Fruit fly (Drosophila melanogaster) whole organism, embryonic: ENCODE data around the gene dib.

Source experiments
- Antp ChIP-seq: fragments of 200-800 bp; sonication (Bioruptor generic); optimal IDR thresholded peaks from 3 replicates; lab custom pipeline; 2016; ENCODE audit warnings: missing biosample characterization, missing genetic modification characterization
- CG10209 ChIP-seq: fragments of 200-800 bp; sonication (Bioruptor generic); optimal IDR thresholded peaks from 3 replicates; lab custom pipeline; 2017; ENCODE audit warnings: missing biosample characterization, mild to moderate bottlenecking, missing genetic modification characterization, missing genetic modification reagents
- CG10366 ChIP-seq: fragments of 200-800 bp; sonication (Bioruptor generic); IDR thresholded peaks from 2 replicates; pipeline ENCODE4 v1.3.6; 2022; ENCODE audit warnings: missing biosample characterization, missing genetic modification characterization
- CG10654 ChIP-seq: fragments of 200-800 bp; sonication (Bioruptor generic); optimal IDR thresholded peaks from 2 replicates; lab custom pipeline; 2016; ENCODE audit warnings: missing biosample characterization, missing genetic modification characterization
- CG11085 ChIP-seq: fragments of 200-800 bp; sonication (Bioruptor generic); IDR thresholded peaks from 2 replicates; pipeline ENCODE4 v1.3.6; 2022; ENCODE audit warnings: missing biosample characterization, missing genetic modification characterization
- CG11695 ChIP-seq: fragments of 200-800 bp; sonication (Bioruptor generic); IDR thresholded peaks from 3 replicates; pipeline ENCODE4 v1.3.6; 2022; ENCODE audit warnings: missing biosample characterization, missing genetic modification characterization
- CG15514 ChIP-seq: fragments of 200-800 bp; sonication (Bioruptor generic); optimal IDR thresholded peaks from 3 replicates; lab custom pipeline; 2017; ENCODE audit warnings: missing biosample characterization, missing genetic modification characterization, mild to moderate bottlenecking, moderate library complexity, missing genetic modification reagents
- CG18011 ChIP-seq: fragments of 200-800 bp; sonication (Bioruptor generic); optimal IDR thresholded peaks from 2 replicates; lab custom pipeline; 2017; ENCODE audit warnings: missing biosample characterization, missing genetic modification characterization, mild to moderate bottlenecking, moderate library complexity, missing genotype
- CG2129 ChIP-seq: fragments of 200-800 bp; sonication (Bioruptor generic); IDR thresholded peaks from 2 replicates; pipeline ENCODE4 v1.3.6; 2022; ENCODE audit warnings: missing biosample characterization, missing genetic modification characterization; ENCODE audit not compliant: partially characterized antibody
- CG3407 ChIP-seq: fragments of 200-800 bp; sonication (Bioruptor generic); optimal IDR thresholded peaks from 2 replicates; lab custom pipeline; 2018; ENCODE audit warnings: missing biosample characterization, mild to moderate bottlenecking, missing genetic modification characterization
- CG43689 ChIP-seq: fragments of 200-800 bp; sonication (Bioruptor generic); IDR thresholded peaks from 2 replicates; pipeline ENCODE4 v1.3.6; 2022; ENCODE audit warnings: missing biosample characterization, missing genetic modification characterization
- CG4404 ChIP-seq: fragments of 200-800 bp; sonication (Bioruptor generic); IDR thresholded peaks from 2 replicates; pipeline ENCODE4 v1.3.6; 2022; ENCODE audit warnings: missing biosample characterization, missing genetic modification characterization
- CG6791 ChIP-seq: fragments of 200-800 bp; sonication (Bioruptor generic); IDR thresholded peaks from 3 replicates; pipeline ENCODE4 v1.3.6; 2022; ENCODE audit warnings: missing biosample characterization, missing genetic modification characterization; ENCODE audit not compliant: partially characterized antibody
- CG7556 ChIP-seq: fragments of 200-800 bp; sonication (Bioruptor generic); optimal IDR thresholded peaks from 2 replicates; lab custom pipeline; 2017; ENCODE audit warnings: missing biosample characterization, mild to moderate bottlenecking, missing genetic modification characterization
- CG9437 ChIP-seq: fragments of 200-800 bp; sonication (Bioruptor generic); optimal IDR thresholded peaks from 2 replicates; lab custom pipeline; 2018; ENCODE audit warnings: missing biosample characterization, mild to moderate bottlenecking, missing genetic modification characterization
- CTCF ChIP-seq: fragments of 200-800 bp; sonication (Bioruptor generic); optimal IDR thresholded peaks from 2 replicates; lab custom pipeline; 2017; ENCODE audit warnings: missing biosample characterization, mild to moderate bottlenecking, missing genetic modification characterization, moderate library complexity
- Chrac-16 ChIP-seq: fragments of 200-800 bp; sonication (Bioruptor generic); optimal IDR thresholded peaks from 3 replicates; lab custom pipeline; 2016; ENCODE audit warnings: missing biosample characterization, missing genetic modification characterization
- CkIIα-i1 ChIP-seq: fragments of 200-800 bp; sonication (Bioruptor generic); IDR thresholded peaks from 2 replicates; pipeline ENCODE4 v1.3.6; 2022; ENCODE audit warnings: missing biosample characterization, missing genetic modification characterization
- Dad ChIP-seq: fragments of 200-800 bp; sonication (Bioruptor generic); optimal IDR thresholded peaks from 3 replicates; lab custom pipeline; 2016; ENCODE audit warnings: missing biosample characterization, missing genetic modification characterization
- Doc2 ChIP-seq: fragments of 200-800 bp; sonication (Bioruptor generic); IDR thresholded peaks from 2 replicates; pipeline ENCODE4 v1.3.6; 2022; ENCODE audit warnings: missing biosample characterization, missing genetic modification characterization
- Fer3 ChIP-seq: fragments of 200-800 bp; sonication (Bioruptor generic); optimal IDR thresholded peaks from 2 replicates; lab custom pipeline; 2018; ENCODE audit warnings: missing biosample characterization, mild to moderate bottlenecking, missing genetic modification characterization, moderate library complexity
- HLH54F ChIP-seq: fragments of 200-800 bp; sonication (Bioruptor generic); optimal IDR thresholded peaks from 3 replicates; lab custom pipeline; 2016; ENCODE audit warnings: missing biosample characterization, missing genetic modification characterization
- Hey ChIP-seq: fragments of 200-800 bp; sonication (Bioruptor generic); optimal IDR thresholded peaks from 3 replicates; lab custom pipeline; 2018; ENCODE audit warnings: missing biosample characterization, mild to moderate bottlenecking, missing genetic modification characterization
- Hr51 ChIP-seq, 2 experiments: fragments of 200-800 bp; sonication (Bioruptor generic); optimal IDR thresholded peaks; 2 replicates in 1 of 2; 3 replicates in 1 of 2; lab custom pipeline; 2016 to 2018; ENCODE audit warnings: missing biosample characterization in 2 of 2, missing genetic modification characterization in 2 of 2, mild to moderate bottlenecking in 1 of 2, moderate library complexity in 1 of 2
- Hr78 ChIP-seq, 2 experiments: fragments of 200-800 bp in 1 of 2; fragments of >200 bp in 1 of 2; sonication (Bioruptor generic) in 1 of 2; optimal IDR thresholded peaks; 2 replicates each; lab custom pipeline; 2017 to 2019; ENCODE audit warnings: missing biosample characterization in 2 of 2, missing genetic modification characterization in 2 of 2, mild to moderate bottlenecking in 1 of 2, moderate library complexity in 1 of 2
- Kr ChIP-seq: fragments of 200-800 bp; sonication (Bioruptor generic); optimal IDR thresholded peaks from 2 replicates; lab custom pipeline; 2017; ENCODE audit warnings: missing biosample characterization, mild to moderate bottlenecking, missing genetic modification characterization
- Max ChIP-seq: fragments of 200-800 bp; sonication (Bioruptor generic); optimal IDR thresholded peaks from 2 replicates; lab custom pipeline; 2016; ENCODE audit warnings: missing biosample characterization, mild to moderate bottlenecking, missing genetic modification characterization
- Nf-YB ChIP-seq: fragments of 200-800 bp; sonication (Bioruptor generic); optimal IDR thresholded peaks from 3 replicates; lab custom pipeline; 2019; ENCODE audit warnings: missing biosample characterization, mild to moderate bottlenecking, missing genetic modification characterization, moderate library complexity
- Oaz ChIP-seq: fragments of 200-800 bp; sonication (Bioruptor generic); IDR thresholded peaks from 2 replicates; pipeline ENCODE4 v1.3.6; 2022; ENCODE audit warnings: missing biosample characterization, missing genetic modification characterization
- Sox100B ChIP-seq: fragments of 200-800 bp; sonication (Bioruptor generic); optimal IDR thresholded peaks from 3 replicates; lab custom pipeline; 2018; ENCODE audit warnings: missing biosample characterization, mild to moderate bottlenecking, missing genetic modification characterization
- bab2 ChIP-seq: fragments of 200-800 bp; sonication (Bioruptor generic); optimal IDR thresholded peaks from 2 replicates; lab custom pipeline; 2016; ENCODE audit warnings: missing biosample characterization, missing genetic modification characterization
- br ChIP-seq: fragments of >200 bp; optimal IDR thresholded peaks from 2 replicates; lab custom pipeline; 2017
- btn ChIP-seq: fragments of 200-800 bp; sonication (Bioruptor generic); optimal IDR thresholded peaks from 2 replicates; lab custom pipeline; 2016; ENCODE audit warnings: missing biosample characterization, missing genetic modification characterization
- corto ChIP-seq: fragments of 200-800 bp; sonication (Bioruptor generic); optimal IDR thresholded peaks from 2 replicates; lab custom pipeline; 2016; ENCODE audit warnings: missing biosample characterization, mild to moderate bottlenecking, missing genetic modification characterization, moderate library complexity
- da ChIP-seq: fragments of 200-800 bp; sonication (Bioruptor generic); optimal IDR thresholded peaks from 2 replicates; lab custom pipeline; 2016; ENCODE audit warnings: missing biosample characterization, missing genetic modification characterization
- dati ChIP-seq: fragments of 200-800 bp; sonication (Bioruptor generic); IDR thresholded peaks from 2 replicates; pipeline ENCODE4 v1.3.6; 2022; ENCODE audit warnings: missing biosample characterization, missing genetic modification characterization
- fd96Cb ChIP-seq: fragments of 200-800 bp; sonication (Bioruptor generic); optimal IDR thresholded peaks from 2 replicates; lab custom pipeline; 2018; ENCODE audit warnings: missing biosample characterization, mild to moderate bottlenecking, missing genetic modification characterization, moderate library complexity
- gce ChIP-seq: fragments of 200-800 bp; sonication (Bioruptor generic); IDR thresholded peaks from 3 replicates; pipeline ENCODE4 v1.3.6; 2022; ENCODE audit warnings: missing biosample characterization, missing genetic modification characterization
- gcm ChIP-seq: fragments of 200-800 bp; sonication (Bioruptor generic); optimal IDR thresholded peaks from 2 replicates; lab custom pipeline; 2019; ENCODE audit warnings: missing biosample characterization, mild to moderate bottlenecking, missing genetic modification characterization, moderate library complexity
- grau ChIP-seq: fragments of 200-800 bp; optimal IDR thresholded peaks from 3 replicates; lab custom pipeline; 2019; ENCODE audit warnings: missing biosample characterization, mild to moderate bottlenecking, missing genetic modification characterization, moderate library complexity
- gsb ChIP-seq: fragments of 200-800 bp; sonication (Bioruptor generic); IDR thresholded peaks from 2 replicates; pipeline ENCODE4 v1.3.6; 2022; ENCODE audit warnings: missing biosample characterization, missing genetic modification characterization
- mirr ChIP-seq: fragments of 200-800 bp; sonication (Bioruptor generic); optimal IDR thresholded peaks from 3 replicates; lab custom pipeline; 2018; ENCODE audit warnings: missing biosample characterization, mild to moderate bottlenecking, missing genetic modification characterization
- nerfin-1 ChIP-seq: fragments of 200-800 bp; sonication (Bioruptor generic); optimal IDR thresholded peaks from 3 replicates; lab custom pipeline; 2019; ENCODE audit warnings: missing biosample characterization, mild to moderate bottlenecking, missing genetic modification characterization, moderate library complexity
- nerfin-2 ChIP-seq: fragments of 200-800 bp; sonication (Bioruptor generic); IDR thresholded peaks from 2 replicates; pipeline ENCODE4 v1.3.6; 2022; ENCODE audit warnings: missing biosample characterization, missing genetic modification characterization; ENCODE audit not compliant: partially characterized antibody
- nmo ChIP-seq: fragments of 200-800 bp; sonication (Bioruptor generic); optimal IDR thresholded peaks from 2 replicates; lab custom pipeline; 2018; ENCODE audit warnings: missing biosample characterization, mild to moderate bottlenecking, missing genetic modification characterization, moderate library complexity
- peb ChIP-seq: fragments of 200-800 bp; sonication (Bioruptor generic); IDR thresholded peaks from 2 replicates; pipeline ENCODE4 v1.3.6; 2022; ENCODE audit warnings: missing biosample characterization, missing genetic modification characterization
- pzg ChIP-seq: fragments of 200-800 bp; sonication (Bioruptor generic); optimal IDR thresholded peaks from 3 replicates; lab custom pipeline; 2018; ENCODE audit warnings: missing biosample characterization, mild to moderate bottlenecking, missing genetic modification characterization, moderate library complexity
- schlank ChIP-seq: fragments of 200-800 bp; sonication (Bioruptor generic); optimal IDR thresholded peaks from 2 replicates; lab custom pipeline; 2018; ENCODE audit warnings: missing biosample characterization, mild to moderate bottlenecking, missing genetic modification characterization
- stc ChIP-seq: fragments of 200-800 bp; sonication (Bioruptor generic); IDR thresholded peaks from 2 replicates; pipeline ENCODE4 v1.3.6; 2022; ENCODE audit warnings: missing biosample characterization, missing genetic modification characterization
- unpg ChIP-seq: fragments of 200-800 bp; sonication (Bioruptor generic); optimal IDR thresholded peaks from 3 replicates; lab custom pipeline; 2018; ENCODE audit warnings: missing biosample characterization, mild to moderate bottlenecking, missing genetic modification characterization, moderate library complexity

The dib gene

dm6 chr3L:4108844-4109494 lies 46.9 kb downstream of the dib start (continued):
- no peak for TF ChIP-seq CG43689 (GFP tag; lab: Robert Waterston, UW)
- peak; percentile 25 for TF ChIP-seq btn (GFP tag; lab: Kevin White, UChicago)
- TF ChIP-seq CG11695 (GFP tag; lab: Robert Waterston, UW), result peak; percentile 83
- TF ChIP-seq Fer3 (tag; lab: Kevin White, UChicago), result peak; percentile 56
- no peak for TF ChIP-seq gsb (GFP tag; lab: Robert Waterston, UW)
- TF ChIP-seq Doc2 (GFP tag; lab: Robert Waterston, UW), result no peak
- TF ChIP-seq CG3407, result peak; percentile 53
- TF ChIP-seq CG10366 (GFP tag; lab: Robert Waterston, UW), result peak; percentile 58
- peak; percentile 29 for TF ChIP-seq Kr
- peak; percentile 77 for TF ChIP-seq bab2 (GFP tag; lab: Kevin White, UChicago)
- TF ChIP-seq CG2129 (GFP tag; lab: Robert Waterston, UW), result no peak
- peak in 1 of 2 experiments; percentile 63 for TF ChIP-seq Hr78 (GFP tag; optimal IDR thresholded peaks at IDR 0.05; lab: Kevin White, UChicago)
- TF ChIP-seq CG7556 (GFP tag; lab: Kevin White, UChicago), result peak; percentile 87
- TF ChIP-seq stc, result no peak
- no peak for TF ChIP-seq Hey (tag; lab: Kevin White, UChicago)
- peak; percentile 67 for TF ChIP-seq gcm (GFP tag; lab: Kevin White, UChicago)
- TF ChIP-seq Max (GFP tag; lab: Kevin White, UChicago), result peak; percentile 69
- TF ChIP-seq CG4404 (GFP tag; lab: Robert Waterston, UW), result peak; percentile 54; the same call in 1 of the 2 replicates
- peak; percentile 69 for TF ChIP-seq unpg (GFP tag; lab: Kevin White, UChicago)
- TF ChIP-seq CG11085, result no peak
- TF ChIP-seq pzg (GFP tag; lab: Kevin White, UChicago), result no peak
- TF ChIP-seq HLH54F, result peak; percentile 45
- 0 out of 3 replicates have a peak, but pooled peaks have one; percentile 32 for TF ChIP-seq gce
- TF ChIP-seq peb (GFP tag; lab: Robert Waterston, UW), result no peak
- TF ChIP-seq Oaz (GFP tag; lab: Robert Waterston, UW), result no peak
- TF ChIP-seq nerfin-1 (tag; lab: Kevin White, UChicago), result peak; percentile 61
- peak; percentile 65 for TF ChIP-seq Chrac-16
- TF ChIP-seq nmo (GFP tag; lab: Kevin White, UChicago), result peak; percentile 84
- TF ChIP-seq CG6791 (GFP tag; lab: Robert Waterston, UW), result no peak
- peak; percentile 51 to 82 for TF ChIP-seq Hr51 (GFP tag; optimal IDR thresholded peaks at IDR 0.05; lab: Kevin White, UChicago)
- TF ChIP-seq CG10209 (GFP tag; lab: Kevin White, UChicago), result peak; percentile 80
- no peak for TF ChIP-seq mirr (GFP tag; lab: Kevin White, UChicago)
- TF ChIP-seq grau (tag; lab: Kevin White, UChicago), result peak; percentile 97
- TF ChIP-seq Nf-YB (GFP tag; lab: Kevin White, UChicago), result peak; percentile 62
- TF ChIP-seq CG9437, result peak; percentile 74
- TF ChIP-seq CkIIα-i1 (GFP tag; lab: Robert Waterston, UW), result no peak
- TF ChIP-seq dati (GFP tag; lab: Robert Waterston, UW), result no peak
- no peak for TF ChIP-seq CTCF (GFP tag; lab: Kevin White, UChicago)
- TF ChIP-seq Antp (GFP tag; lab: Kevin White, UChicago), result peak; percentile 63
- TF ChIP-seq Dad (GFP tag; lab: Kevin White, UChicago), result peak; percentile 52
- no peak for TF ChIP-seq br
- peak; percentile 49 for TF ChIP-seq CG10654 (GFP tag; lab: Kevin White, UChicago)
- peak; percentile 85 for TF ChIP-seq Sox100B (GFP tag; lab: Kevin White, UChicago)
- TF ChIP-seq CG15514 (GFP tag; lab: Kevin White, UChicago), result peak; percentile 51
- TF ChIP-seq da (GFP tag; lab: Kevin White, UChicago), result peak; percentile 19
- TF ChIP-seq schlank (tag; lab: Kevin White, UChicago), result no peak
- TF ChIP-seq fd96Cb (tag; lab: Kevin White, UChicago), result peak; percentile 74
- no peak for TF ChIP-seq corto (GFP tag; lab: Kevin White, UChicago)
- TF ChIP-seq nerfin-2 (GFP tag; lab: Robert Waterston, UW), result no peak
- peak; percentile 44 for TF ChIP-seq CG18011 (GFP tag; lab: Kevin White, UChicago)
